Fruit fly (Drosophila melanogaster) whole organism, embryonic: Measurements from ENCODE around the gene RpL24.
A peak's percentile ranks its signal among the peaks of the same experiment; 100 is the strongest.

Source experiments
- Adf1 ChIP-seq: fragments of 200-800 bp; sonication (Bioruptor generic); IDR thresholded peaks from 2 replicates; pipeline ENCODE4 v1.3.6; 2022; ENCODE audit warnings: missing biosample characterization, missing genetic modification characterization
- CG10654 ChIP-seq: fragments of 200-800 bp; sonication (Bioruptor generic); optimal IDR thresholded peaks from 2 replicates; lab custom pipeline; 2016; ENCODE audit warnings: missing biosample characterization, missing genetic modification characterization
- CG11093 ChIP-seq: fragments of 200-800 bp; sonication (Bioruptor generic); IDR thresholded peaks from 3 replicates; pipeline ENCODE4 v1.3.6; 2022; ENCODE audit warnings: missing biosample characterization, missing genetic modification characterization
- CG13287 ChIP-seq: fragments of 200-800 bp; sonication (Bioruptor generic); IDR thresholded peaks from 2 replicates; pipeline ENCODE4 v1.3.6; 2022; ENCODE audit warnings: missing biosample characterization, missing genetic modification characterization; ENCODE audit not compliant: partially characterized antibody
- CG13296 ChIP-seq: fragments of 200-800 bp; sonication (Bioruptor generic); optimal IDR thresholded peaks from 3 replicates; lab custom pipeline; 2018; ENCODE audit warnings: missing biosample characterization, mild to moderate bottlenecking, missing genetic modification characterization
- CG14710 ChIP-seq: fragments of 200-800 bp; sonication (Bioruptor generic); optimal IDR thresholded peaks from 3 replicates; lab custom pipeline; 2019; ENCODE audit warnings: missing biosample characterization, mild to moderate bottlenecking, missing genetic modification characterization, moderate library complexity
- CG1529 ChIP-seq: fragments of 200-800 bp; sonication (Bioruptor generic); optimal IDR thresholded peaks from 3 replicates; lab custom pipeline; 2018; ENCODE audit warnings: missing biosample characterization, missing genetic modification characterization
- CG16863 ChIP-seq: fragments of 200-800 bp; sonication (Bioruptor generic); optimal IDR thresholded peaks from 3 replicates; lab custom pipeline; 2016; ENCODE audit warnings: missing biosample characterization, missing genetic modification characterization
- CG17385 ChIP-seq: fragments of 200-800 bp; sonication (Bioruptor generic); optimal IDR thresholded peaks from 3 replicates; lab custom pipeline; 2018; ENCODE audit warnings: missing biosample characterization, mild to moderate bottlenecking, missing genetic modification characterization
- CG18011 ChIP-seq: fragments of 200-800 bp; sonication (Bioruptor generic); optimal IDR thresholded peaks from 2 replicates; lab custom pipeline; 2017; ENCODE audit warnings: missing biosample characterization, missing genetic modification characterization, mild to moderate bottlenecking, moderate library complexity, missing genotype
- CG1832 ChIP-seq: fragments of 200-800 bp; sonication (Bioruptor generic); optimal IDR thresholded peaks from 2 replicates; lab custom pipeline; 2017; ENCODE audit warnings: missing biosample characterization, mild to moderate bottlenecking, missing genetic modification characterization, inconsistent platforms
- CG2116 ChIP-seq: fragments of 200-800 bp; sonication (Bioruptor generic); optimal IDR thresholded peaks from 3 replicates; lab custom pipeline; 2018; ENCODE audit warnings: missing biosample characterization, mild to moderate bottlenecking, missing genetic modification characterization
- CG30403 ChIP-seq: fragments of 200-800 bp; sonication (Bioruptor generic); optimal IDR thresholded peaks from 3 replicates; lab custom pipeline; 2016; ENCODE audit warnings: missing biosample characterization, missing genetic modification characterization
- CG4328 ChIP-seq: fragments of 200-800 bp; sonication (Bioruptor generic); optimal IDR thresholded peaks from 3 replicates; lab custom pipeline; 2017; ENCODE audit warnings: missing biosample characterization, missing genetic modification reagents, missing genetic modification characterization
- CG4707 ChIP-seq: fragments of 200-800 bp; sonication (Bioruptor generic); optimal IDR thresholded peaks from 2 replicates; lab custom pipeline; 2018; ENCODE audit warnings: missing biosample characterization, mild to moderate bottlenecking, missing genetic modification characterization, moderate library complexity
- CG6689 ChIP-seq: fragments of 200-800 bp; sonication (Bioruptor generic); IDR thresholded peaks from 2 replicates; pipeline ENCODE4 v1.3.6; 2022; ENCODE audit warnings: missing biosample characterization, missing genetic modification characterization
- CG7372 ChIP-seq: fragments of 200-800 bp; sonication (Bioruptor generic); IDR thresholded peaks from 2 replicates; pipeline ENCODE4 v1.3.6; 2022; ENCODE audit warnings: missing biosample characterization, missing genetic modification characterization
- CG8944 ChIP-seq: fragments of 200-800 bp; sonication (Bioruptor generic); optimal IDR thresholded peaks from 3 replicates; lab custom pipeline; 2016; ENCODE audit warnings: missing biosample characterization, missing genetic modification characterization
- CG9797 ChIP-seq: fragments of 200-800 bp; sonication (Bioruptor generic); optimal IDR thresholded peaks from 3 replicates; lab custom pipeline; 2018; ENCODE audit warnings: missing biosample characterization, mild to moderate bottlenecking, missing genetic modification characterization
- CkIIα-i1 ChIP-seq: fragments of 200-800 bp; sonication (Bioruptor generic); IDR thresholded peaks from 2 replicates; pipeline ENCODE4 v1.3.6; 2022; ENCODE audit warnings: missing biosample characterization, missing genetic modification characterization
- Elba2 ChIP-seq: fragments of 200-800 bp; sonication (Bioruptor generic); optimal IDR thresholded peaks from 3 replicates; lab custom pipeline; 2016; ENCODE audit warnings: missing biosample characterization, missing genetic modification characterization
- Gug ChIP-seq: fragments of 200-800 bp; sonication (Bioruptor generic); IDR thresholded peaks from 4 replicates; pipeline ENCODE4 v1.3.6; 2022; ENCODE audit warnings: missing biosample characterization, missing genetic modification characterization
- Hmr ChIP-seq: fragments of 200-800 bp; sonication (Bioruptor generic); optimal IDR thresholded peaks from 3 replicates; lab custom pipeline; 2017; ENCODE audit warnings: mild to moderate bottlenecking, missing biosample characterization, missing genetic modification reagents, missing genetic modification characterization
- Hr51 ChIP-seq, 2 experiments: fragments of 200-800 bp; sonication (Bioruptor generic); optimal IDR thresholded peaks; 2 replicates in 1 of 2; 3 replicates in 1 of 2; lab custom pipeline; 2016 to 2018; ENCODE audit warnings: missing biosample characterization in 2 of 2, missing genetic modification characterization in 2 of 2, mild to moderate bottlenecking in 1 of 2, moderate library complexity in 1 of 2
- Jarid2 ChIP-seq: fragments of 200-800 bp; sonication (Bioruptor generic); optimal IDR thresholded peaks from 3 replicates; lab custom pipeline; 2017; ENCODE audit warnings: mild to moderate bottlenecking, missing biosample characterization, missing genetic modification reagents, missing genetic modification characterization
- MESR4 ChIP-seq: fragments of 200-800 bp; sonication (Bioruptor generic); optimal IDR thresholded peaks from 2 replicates; lab custom pipeline; 2018; ENCODE audit warnings: missing biosample characterization, mild to moderate bottlenecking, missing genetic modification characterization, moderate library complexity
- NFAT ChIP-seq: fragments of 200-800 bp; sonication (Bioruptor generic); IDR thresholded peaks from 2 replicates; pipeline ENCODE4 v1.3.6; 2022; ENCODE audit warnings: missing biosample characterization, missing genetic modification characterization
- NK7.1 ChIP-seq: fragments of 200-800 bp; sonication (Bioruptor generic); optimal IDR thresholded peaks from 3 replicates; lab custom pipeline; 2016; ENCODE audit warnings: missing biosample characterization, missing genetic modification characterization
- NfI ChIP-seq: fragments of 200-800 bp; sonication (Bioruptor generic); optimal IDR thresholded peaks from 3 replicates; lab custom pipeline; 2018; ENCODE audit warnings: missing biosample characterization, mild to moderate bottlenecking, missing genetic modification characterization, moderate library complexity
- bbx ChIP-seq: fragments of 200-800 bp; sonication (Bioruptor generic); IDR thresholded peaks from 2 replicates; pipeline ENCODE4 v1.3.6; 2022; ENCODE audit warnings: missing biosample characterization, missing genetic modification characterization; ENCODE audit not compliant: partially characterized antibody
- cwo ChIP-seq: fragments of 200-800 bp; sonication (Bioruptor generic); optimal IDR thresholded peaks from 3 replicates; lab custom pipeline; 2017; ENCODE audit warnings: missing biosample characterization, missing genetic modification characterization, mild to moderate bottlenecking, moderate library complexity, missing genetic modification reagents
- emc ChIP-seq: fragments of 200-800 bp; sonication (Bioruptor generic); optimal IDR thresholded peaks from 2 replicates; lab custom pipeline; 2016; ENCODE audit warnings: missing biosample characterization, missing genetic modification characterization
- ems ChIP-seq: fragments of 200-800 bp; sonication (Bioruptor generic); optimal IDR thresholded peaks from 3 replicates; lab custom pipeline; 2016; ENCODE audit warnings: missing biosample characterization, missing genetic modification characterization
- gem ChIP-seq: fragments of 200-800 bp; sonication (Bioruptor generic); optimal IDR thresholded peaks from 2 replicates; lab custom pipeline; 2019; ENCODE audit warnings: missing biosample characterization, mild to moderate bottlenecking, missing genetic modification characterization, moderate library complexity
- gfzf ChIP-seq: fragments of 200-800 bp; sonication (Bioruptor generic); optimal IDR thresholded peaks from 2 replicates; lab custom pipeline; 2016; ENCODE audit warnings: missing biosample characterization, mild to moderate bottlenecking, missing genetic modification characterization, moderate library complexity
- ind ChIP-seq: fragments of 200-800 bp; sonication (Bioruptor generic); optimal IDR thresholded peaks from 3 replicates; lab custom pipeline; 2016; ENCODE audit warnings: missing biosample characterization, missing genetic modification characterization
- ken ChIP-seq: fragments of 200-800 bp; sonication (Bioruptor generic); IDR thresholded peaks from 3 replicates; pipeline ENCODE4 v1.3.6; 2022; ENCODE audit warnings: missing biosample characterization, missing genetic modification characterization
- kni ChIP-seq: fragments of 200-800 bp; sonication (Bioruptor generic); optimal IDR thresholded peaks from 3 replicates; lab custom pipeline; 2017; ENCODE audit warnings: mild to moderate bottlenecking, missing biosample characterization, missing genetic modification reagents, missing genetic modification characterization
- lilli ChIP-seq: fragments of 200-800 bp; sonication (Bioruptor generic); optimal IDR thresholded peaks from 3 replicates; lab custom pipeline; 2016; ENCODE audit warnings: missing biosample characterization, missing genetic modification characterization
- luna ChIP-seq: fragments of 200-800 bp; sonication (Bioruptor generic); optimal IDR thresholded peaks from 2 replicates; lab custom pipeline; 2016; ENCODE audit warnings: missing biosample characterization, missing genetic modification characterization
- mam ChIP-seq: fragments of 200-800 bp; sonication (Bioruptor generic); optimal IDR thresholded peaks from 3 replicates; lab custom pipeline; 2016; ENCODE audit warnings: missing biosample characterization, missing genetic modification characterization
- nerfin-1 ChIP-seq: fragments of 200-800 bp; sonication (Bioruptor generic); optimal IDR thresholded peaks from 3 replicates; lab custom pipeline; 2019; ENCODE audit warnings: missing biosample characterization, mild to moderate bottlenecking, missing genetic modification characterization, moderate library complexity
- pan ChIP-seq, 4 experiments: fragments of >200 bp in 3 of 4; fragments of 200-800 bp in 1 of 4; sonication (Bioruptor generic) in 1 of 4; optimal IDR thresholded peaks in 3 of 4; IDR thresholded peaks in 1 of 4; 2 replicates each; pipeline versions ENCODE4 v1.3.6 to Lab custom; 2017 to 2022; ENCODE audit warnings: missing biosample characterization in 2 of 4, missing genetic modification characterization in 2 of 4, mixed read lengths in 1 of 4
- so ChIP-seq: fragments of 200-800 bp; sonication (Bioruptor generic); IDR thresholded peaks from 3 replicates; pipeline ENCODE4 v1.3.6; 2022; ENCODE audit warnings: missing biosample characterization, missing genetic modification characterization
- tap ChIP-seq: fragments of 200-800 bp; optimal IDR thresholded peaks from 3 replicates; lab custom pipeline; 2019; ENCODE audit warnings: missing biosample characterization, mild to moderate bottlenecking, missing genetic modification characterization, moderate library complexity
- trem ChIP-seq: fragments of 200-800 bp; optimal IDR thresholded peaks from 3 replicates; lab custom pipeline; 2019; ENCODE audit warnings: missing biosample characterization, mild to moderate bottlenecking, missing genetic modification characterization, moderate library complexity
- vnd ChIP-seq: fragments of 200-800 bp; sonication (Bioruptor generic); IDR thresholded peaks from 3 replicates; pipeline ENCODE4 v1.3.6; 2022; ENCODE audit warnings: missing biosample characterization, missing genetic modification characterization; ENCODE audit not compliant: partially characterized antibody
- z ChIP-seq: fragments of 200-800 bp; sonication (Bioruptor generic); IDR thresholded peaks from 3 replicates; pipeline ENCODE4 v1.3.6; 2022; ENCODE audit warnings: missing biosample characterization, missing genetic modification characterization
- zfh1 ChIP-seq: fragments of 200-800 bp; sonication (Bioruptor generic); IDR thresholded peaks from 3 replicates; pipeline ENCODE4 v1.3.6; 2022; ENCODE audit warnings: missing biosample characterization, missing genetic modification characterization

Gene RpL24

dm6 chr2L:13368940-13369339 lies 26.0 kb downstream of the RpL24 start, which contains the start of gene CG31855 (continued):
- TF ChIP-seq CG4707 (GFP tag; lab: Kevin White, UChicago) (peak; percentile 91), Adf1 (no peak; the same call in 1 of the 2 replicates), zfh1 (GFP tag; lab: Robert Waterston, UW) (peak; percentile 88), NfI (GFP tag; lab: Kevin White, UChicago) (peak; percentile 91), lilli (GFP tag; lab: Kevin White, UChicago) (peak; percentile 93), CkIIα-i1 (no peak), z (GFP tag; lab: Robert Waterston, UW) (no peak), Elba2 (GFP tag; lab: Kevin White, UChicago) (no peak), nerfin-1 (peak; percentile 63), CG8944 (GFP tag; lab: Kevin White, UChicago) (peak; percentile 68), CG4328 (GFP tag; lab: Kevin White, UChicago) (peak; percentile 80), ems (peak; percentile 86), gfzf (GFP tag; lab: Kevin White, UChicago) (peak; percentile 22), CG2116 (GFP tag; lab: Kevin White, UChicago) (peak; percentile 41), CG11093 (GFP tag; lab: Robert Waterston, UW) (peak; percentile 65; the same call in 1 of the 3 replicates), Hmr (GFP tag; lab: Kevin White, UChicago) (peak; percentile 85), gem (peak; percentile 85), MESR4 (GFP tag; lab: Kevin White, UChicago) (peak; percentile 75), so (peak; percentile 72; the same call in 2 of the 3 replicates), CG1832 (GFP tag; lab: Kevin White, UChicago) (no peak), CG17385 (GFP tag; lab: Kevin White, UChicago) (peak; percentile 81), trem (tag; lab: Kevin White, UChicago) (peak; percentile 74), CG13296 (GFP tag; lab: Kevin White, UChicago) (peak; percentile 89), bbx (GFP tag; lab: Robert Waterston, UW) (no peak), CG1529 (peak; percentile 56), CG9797 (GFP tag; lab: Kevin White, UChicago) (no peak), CG18011 (peak; percentile 77), vnd (GFP tag; lab: Robert Waterston, UW) (0 out of 3 replicates have a peak, but pooled peaks have one; percentile 35), Jarid2 (no peak), tap (peak; percentile 66), Hr51 (GFP tag; optimal IDR thresholded peaks at IDR 0.05; lab: Kevin White, UChicago) (peak; percentile 81 to 82), CG14710 (tag; lab: Kevin White, UChicago) (peak; percentile 71), CG30403 (GFP tag; lab: Kevin White, UChicago) (peak; percentile 90), mam (GFP tag; lab: Kevin White, UChicago) (peak; percentile 83), Gug (GFP tag; lab: Robert Waterston, UW) (peak; percentile 77), ken (GFP tag; lab: Robert Waterston, UW) (peak; percentile 89), NFAT (GFP tag; lab: Robert Waterston, UW) (peak; percentile 94), ind (peak; percentile 87), NK7.1 (GFP tag; lab: Kevin White, UChicago) (no peak), CG6689 (GFP tag; lab: Robert Waterston, UW) (peak; percentile 63), CG16863 (GFP tag; lab: Kevin White, UChicago) (peak; percentile 63), cwo (peak; percentile 68), kni (GFP tag; lab: Kevin White, UChicago) (no peak), CG10654 (GFP tag; lab: Kevin White, UChicago) (peak; percentile 76), luna (GFP tag; lab: Kevin White, UChicago) (peak; percentile 16), CG7372 (GFP tag; lab: Robert Waterston, UW) (peak; percentile 78), pan (optimal IDR thresholded peaks at IDR 0.05; lab: Kevin White, UChicago) (no peak), pan (GFP tag; optimal IDR thresholded peaks at IDR 0.05 in 1 of 2, IDR thresholded peaks at IDR 0.05 in 1 of 2) (peak in 1 of 2 experiments; percentile 88), emc (GFP tag; lab: Kevin White, UChicago) (peak; percentile 3), CG13287 (GFP tag; lab: Robert Waterston, UW) (peak; percentile 50; the same call in 1 of the 2 replicates)
